Fruit fly (Drosophila melanogaster) whole organism, embryonic: ENCODE measurements around the gene Kdm2.
A peak's percentile ranks its signal among the peaks of the same experiment; 100 is the strongest.

ENCODE experiments used
- ATbp ChIP-seq: fragments of 200-800 bp; sonication (Bioruptor generic); optimal IDR thresholded peaks from 2 replicates; lab custom pipeline; 2017; ENCODE audit warnings: missing biosample characterization, mild to moderate bottlenecking, missing genetic modification characterization, missing genetic modification reagents
- Bgb ChIP-seq: fragments of 200-800 bp; sonication (Bioruptor generic); IDR thresholded peaks from 2 replicates; pipeline ENCODE4 v1.3.6; 2022; ENCODE audit warnings: missing biosample characterization, missing genetic modification characterization; ENCODE audit not compliant: partially characterized antibody
- BtbVII ChIP-seq: fragments of 200-800 bp; sonication (Bioruptor generic); optimal IDR thresholded peaks from 3 replicates; lab custom pipeline; 2017; ENCODE audit warnings: missing biosample characterization, mild to moderate bottlenecking, missing genetic modification characterization
- CG10274 ChIP-seq: fragments of 200-800 bp; sonication (Bioruptor generic); optimal IDR thresholded peaks from 3 replicates; lab custom pipeline; 2017; ENCODE audit warnings: missing biosample characterization, mild to moderate bottlenecking, missing genetic modification characterization
- CG10959 ChIP-seq: fragments of 200-800 bp; sonication (Bioruptor generic); IDR thresholded peaks from 2 replicates; pipeline ENCODE4 v1.3.6; 2022; ENCODE audit warnings: missing biosample characterization, missing genetic modification characterization
- CG11085 ChIP-seq: fragments of 200-800 bp; sonication (Bioruptor generic); IDR thresholded peaks from 2 replicates; pipeline ENCODE4 v1.3.6; 2022; ENCODE audit warnings: missing biosample characterization, missing genetic modification characterization
- CG11456 ChIP-seq: fragments of 200-800 bp; sonication (Bioruptor generic); IDR thresholded peaks from 3 replicates; pipeline ENCODE4 v1.3.6; 2022; ENCODE audit warnings: missing biosample characterization, missing genetic modification characterization
- CG12659 ChIP-seq: fragments of 200-800 bp; sonication (Bioruptor generic); optimal IDR thresholded peaks from 3 replicates; lab custom pipeline; 2017; ENCODE audit warnings: mild to moderate bottlenecking, missing biosample characterization, missing genetic modification reagents, missing genetic modification characterization
- CG13123 ChIP-seq: fragments of 200-800 bp; sonication (Bioruptor generic); optimal IDR thresholded peaks from 2 replicates; lab custom pipeline; 2016; ENCODE audit warnings: missing biosample characterization, missing genetic modification characterization
- CG15696 ChIP-seq: fragments of 200-800 bp; sonication (Bioruptor generic); optimal IDR thresholded peaks from 2 replicates; lab custom pipeline; 2019; ENCODE audit warnings: missing biosample characterization, mild to moderate bottlenecking, missing genetic modification characterization, moderate library complexity
- CG18476 ChIP-seq: fragments of 200-800 bp; sonication (Bioruptor generic); optimal IDR thresholded peaks from 2 replicates; lab custom pipeline; 2016; ENCODE audit warnings: missing biosample characterization, mild to moderate bottlenecking, missing genetic modification characterization
- CG2120 ChIP-seq: fragments of 200-800 bp; sonication (Bioruptor generic); optimal IDR thresholded peaks from 3 replicates; lab custom pipeline; 2016; ENCODE audit warnings: missing biosample characterization, missing genetic modification characterization
- CG3995 ChIP-seq: fragments of 200-800 bp; sonication (Bioruptor generic); optimal IDR thresholded peaks from 3 replicates; lab custom pipeline; 2016; ENCODE audit warnings: missing biosample characterization, missing genetic modification characterization
- CG42726 ChIP-seq: fragments of 200-800 bp; sonication (Bioruptor generic); IDR thresholded peaks from 2 replicates; pipeline ENCODE4 v1.3.6; 2022; ENCODE audit warnings: missing biosample characterization, missing genetic modification characterization; ENCODE audit not compliant: partially characterized antibody
- CG4424 ChIP-seq: fragments of 200-800 bp; sonication (Bioruptor generic); optimal IDR thresholded peaks from 3 replicates; lab custom pipeline; 2016; ENCODE audit warnings: missing biosample characterization, missing genetic modification characterization
- CG4707 ChIP-seq: fragments of 200-800 bp; sonication (Bioruptor generic); optimal IDR thresholded peaks from 2 replicates; lab custom pipeline; 2018; ENCODE audit warnings: missing biosample characterization, mild to moderate bottlenecking, missing genetic modification characterization, moderate library complexity
- Camta ChIP-seq: fragments of 200-800 bp; sonication (Bioruptor generic); optimal IDR thresholded peaks from 2 replicates; lab custom pipeline; 2016; ENCODE audit warnings: missing biosample characterization, missing genetic modification characterization
- Dbx ChIP-seq: fragments of 200-800 bp; sonication (Bioruptor generic); IDR thresholded peaks from 3 replicates; pipeline ENCODE4 v1.3.6; 2022; ENCODE audit warnings: missing biosample characterization, missing genetic modification characterization
- Hmr ChIP-seq: fragments of 200-800 bp; sonication (Bioruptor generic); optimal IDR thresholded peaks from 3 replicates; lab custom pipeline; 2017; ENCODE audit warnings: mild to moderate bottlenecking, missing biosample characterization, missing genetic modification reagents, missing genetic modification characterization
- Hr51 ChIP-seq, 2 experiments: fragments of 200-800 bp; sonication (Bioruptor generic); optimal IDR thresholded peaks; 2 replicates in 1 of 2; 3 replicates in 1 of 2; lab custom pipeline; 2016 to 2018; ENCODE audit warnings: missing biosample characterization in 2 of 2, missing genetic modification characterization in 2 of 2, mild to moderate bottlenecking in 1 of 2, moderate library complexity in 1 of 2
- Ptx1 ChIP-seq: fragments of 200-800 bp; sonication (Bioruptor generic); IDR thresholded peaks from 2 replicates; pipeline ENCODE4 v1.3.6; 2022; ENCODE audit warnings: missing biosample characterization, missing genetic modification characterization
- Rx ChIP-seq: fragments of 200-800 bp; sonication (Bioruptor generic); IDR thresholded peaks from 2 replicates; pipeline ENCODE4 v1.3.6; 2022; ENCODE audit warnings: missing biosample characterization, missing genetic modification characterization
- Sox102F ChIP-seq: fragments of 200-800 bp; sonication (Bioruptor generic); optimal IDR thresholded peaks from 2 replicates; lab custom pipeline; 2018; ENCODE audit warnings: missing biosample characterization, mild to moderate bottlenecking, missing genetic modification characterization, moderate library complexity
- Usf ChIP-seq: fragments of 200-800 bp; sonication (Bioruptor generic); optimal IDR thresholded peaks from 2 replicates; lab custom pipeline; 2017; ENCODE audit warnings: missing genotype, missing biosample characterization, missing genetic modification characterization
- Vsx1 ChIP-seq: fragments of 200-800 bp; sonication (Bioruptor generic); optimal IDR thresholded peaks from 2 replicates; lab custom pipeline; 2017; ENCODE audit warnings: missing biosample characterization, mild to moderate bottlenecking, missing genetic modification characterization, missing genetic modification reagents
- Xbp1 ChIP-seq: fragments of 200-800 bp; sonication (Bioruptor generic); optimal IDR thresholded peaks from 3 replicates; lab custom pipeline; 2016; ENCODE audit warnings: missing biosample characterization, mild to moderate bottlenecking, missing genetic modification characterization
- ash1 ChIP-seq: fragments of 200-800 bp; sonication (Bioruptor generic); optimal IDR thresholded peaks from 2 replicates; lab custom pipeline; 2018; ENCODE audit warnings: missing biosample characterization, mild to moderate bottlenecking, missing genetic modification characterization
- bbx ChIP-seq: fragments of 200-800 bp; sonication (Bioruptor generic); IDR thresholded peaks from 2 replicates; pipeline ENCODE4 v1.3.6; 2022; ENCODE audit warnings: missing biosample characterization, missing genetic modification characterization; ENCODE audit not compliant: partially characterized antibody
- bigmax ChIP-seq: fragments of 200-800 bp; sonication (Bioruptor generic); optimal IDR thresholded peaks from 2 replicates; lab custom pipeline; 2018; ENCODE audit warnings: missing biosample characterization, mild to moderate bottlenecking, missing genetic modification characterization
- cato ChIP-seq: fragments of 200-800 bp; sonication (Bioruptor generic); optimal IDR thresholded peaks from 2 replicates; lab custom pipeline; 2016; ENCODE audit warnings: missing biosample characterization, missing genetic modification characterization, borderline replicate concordance
- chinmo ChIP-seq: fragments of 200-800 bp; sonication (Bioruptor generic); IDR thresholded peaks from 4 replicates; pipeline ENCODE4 v1.3.6; 2022; ENCODE audit warnings: missing biosample characterization, missing genetic modification characterization; ENCODE audit not compliant: partially characterized antibody
- en ChIP-seq: fragments of 200-800 bp; sonication (Bioruptor generic); optimal IDR thresholded peaks from 2 replicates; lab custom pipeline; 2016; ENCODE audit warnings: missing biosample characterization, missing genetic modification characterization
- fd64A ChIP-seq: fragments of 200-800 bp; sonication (Bioruptor generic); optimal IDR thresholded peaks from 3 replicates; lab custom pipeline; 2018; ENCODE audit warnings: missing biosample characterization, mild to moderate bottlenecking, missing genetic modification characterization
- fd96Cb ChIP-seq: fragments of 200-800 bp; sonication (Bioruptor generic); optimal IDR thresholded peaks from 2 replicates; lab custom pipeline; 2018; ENCODE audit warnings: missing biosample characterization, mild to moderate bottlenecking, missing genetic modification characterization, moderate library complexity
- gcm ChIP-seq: fragments of 200-800 bp; sonication (Bioruptor generic); optimal IDR thresholded peaks from 2 replicates; lab custom pipeline; 2019; ENCODE audit warnings: missing biosample characterization, mild to moderate bottlenecking, missing genetic modification characterization, moderate library complexity
- gem ChIP-seq: fragments of 200-800 bp; sonication (Bioruptor generic); optimal IDR thresholded peaks from 2 replicates; lab custom pipeline; 2019; ENCODE audit warnings: missing biosample characterization, mild to moderate bottlenecking, missing genetic modification characterization, moderate library complexity
- gsb ChIP-seq: fragments of 200-800 bp; sonication (Bioruptor generic); IDR thresholded peaks from 2 replicates; pipeline ENCODE4 v1.3.6; 2022; ENCODE audit warnings: missing biosample characterization, missing genetic modification characterization
- her ChIP-seq: fragments of 200-800 bp; sonication (Bioruptor generic); optimal IDR thresholded peaks from 2 replicates; lab custom pipeline; 2016; ENCODE audit warnings: missing biosample characterization, missing genetic modification characterization
- kni ChIP-seq: fragments of 200-800 bp; sonication (Bioruptor generic); optimal IDR thresholded peaks from 3 replicates; lab custom pipeline; 2017; ENCODE audit warnings: mild to moderate bottlenecking, missing biosample characterization, missing genetic modification reagents, missing genetic modification characterization
- lmd ChIP-seq: fragments of 200-800 bp; sonication (Bioruptor generic); IDR thresholded peaks from 2 replicates; pipeline ENCODE4 v1.3.6; 2022; ENCODE audit warnings: missing biosample characterization, missing genetic modification characterization
- luna ChIP-seq: fragments of 200-800 bp; sonication (Bioruptor generic); optimal IDR thresholded peaks from 2 replicates; lab custom pipeline; 2016; ENCODE audit warnings: missing biosample characterization, missing genetic modification characterization
- mam ChIP-seq: fragments of 200-800 bp; sonication (Bioruptor generic); optimal IDR thresholded peaks from 3 replicates; lab custom pipeline; 2016; ENCODE audit warnings: missing biosample characterization, missing genetic modification characterization
- pfk ChIP-seq: fragments of 200-800 bp; sonication (Bioruptor generic); optimal IDR thresholded peaks from 2 replicates; lab custom pipeline; 2018; ENCODE audit warnings: missing biosample characterization, mild to moderate bottlenecking, missing genetic modification characterization, moderate library complexity
- pum ChIP-seq: fragments of 200-800 bp; sonication (Bioruptor generic); optimal IDR thresholded peaks from 2 replicates; lab custom pipeline; 2016; ENCODE audit warnings: missing biosample characterization, missing genetic modification characterization
- sna ChIP-seq: fragments of 200-800 bp; sonication (Bioruptor generic); IDR thresholded peaks from 2 replicates; pipeline ENCODE4 v1.3.6; 2022; ENCODE audit warnings: missing biosample characterization, missing genetic modification characterization; ENCODE audit not compliant: partially characterized antibody
- so ChIP-seq: fragments of 200-800 bp; sonication (Bioruptor generic); IDR thresholded peaks from 3 replicates; pipeline ENCODE4 v1.3.6; 2022; ENCODE audit warnings: missing biosample characterization, missing genetic modification characterization
- sr ChIP-seq: fragments of 200-800 bp; sonication (Bioruptor generic); IDR thresholded peaks from 3 replicates; pipeline ENCODE4 v1.3.6; 2022; ENCODE audit warnings: missing biosample characterization, missing genetic modification characterization
- sug ChIP-seq: fragments of 200-800 bp; optimal IDR thresholded peaks from 2 replicates; lab custom pipeline; 2019; ENCODE audit warnings: missing biosample characterization, mild to moderate bottlenecking, missing genetic modification characterization, moderate library complexity
- tll ChIP-seq, 2 experiments: fragments of 200-800 bp in 1 of 2; fragments of >200 bp in 1 of 2; sonication (Bioruptor generic) in 1 of 2; optimal IDR thresholded peaks; 2 replicates each; lab custom pipeline; 2017 to 2019; ENCODE audit warnings: missing biosample characterization in 2 of 2, missing genetic modification characterization in 2 of 2, mild to moderate bottlenecking in 1 of 2, moderate library complexity in 1 of 2

Kdm2 gene

dm6 chr3R:9057398-9058058 is 5.2 kb downstream of the Kdm2 start (continued):
- TF ChIP-seq Rx (GFP tag; lab: Robert Waterston, UW) (no peak), Bgb (GFP tag; lab: Robert Waterston, UW) (no peak), CG15696 (tag; lab: Kevin White, UChicago) (peak; percentile 96), Dbx (GFP tag; lab: Robert Waterston, UW) (no peak), sug (peak; percentile 99), pfk (GFP tag; lab: Kevin White, UChicago) (peak; percentile 71), Hr51 (GFP tag; optimal IDR thresholded peaks at IDR 0.05; lab: Kevin White, UChicago) (peak; percentile 84 to 99), chinmo (no peak), sna (GFP tag; lab: Robert Waterston, UW) (no peak), CG12659 (GFP tag; lab: Kevin White, UChicago) (peak; percentile 99), kni (GFP tag; lab: Kevin White, UChicago) (peak; percentile 96), Sox102F (GFP tag; lab: Kevin White, UChicago) (peak; percentile 99), gsb (GFP tag; lab: Robert Waterston, UW) (no peak), ash1 (GFP tag; lab: Kevin White, UChicago) (peak; percentile 74), CG2120 (peak; percentile 92), CG11456 (GFP tag; lab: Robert Waterston, UW) (no peak), Usf (GFP tag; lab: Kevin White, UChicago) (peak; percentile 92), CG18476 (GFP tag; lab: Kevin White, UChicago) (peak; percentile 90), ATbp (peak; percentile 92), sr (no peak), CG4707 (GFP tag; lab: Kevin White, UChicago) (peak; percentile 85), en (GFP tag; lab: Kevin White, UChicago) (no peak), CG3995 (GFP tag; lab: Kevin White, UChicago) (peak; percentile 81), fd64A (GFP tag; lab: Kevin White, UChicago) (peak; percentile 67), BtbVII (GFP tag; lab: Kevin White, UChicago) (peak; percentile 98), her (GFP tag; lab: Kevin White, UChicago) (no peak), cato (GFP tag; lab: Kevin White, UChicago) (peak; percentile 86), CG11085 (GFP tag; lab: Robert Waterston, UW) (no peak), CG42726 (no peak), gem (tag; lab: Kevin White, UChicago) (peak; percentile 100), bigmax (GFP tag; lab: Kevin White, UChicago) (no peak), Ptx1 (GFP tag; lab: Robert Waterston, UW) (no peak), CG13123 (GFP tag; lab: Kevin White, UChicago) (peak; percentile 93), Vsx1 (GFP tag; lab: Kevin White, UChicago) (peak; percentile 99), Camta (GFP tag; lab: Kevin White, UChicago) (peak; percentile 39), gcm (GFP tag; lab: Kevin White, UChicago) (peak; percentile 99), Xbp1 (GFP tag; lab: Kevin White, UChicago) (peak; percentile 94), luna (no peak), bbx (GFP tag; lab: Robert Waterston, UW) (no peak), fd96Cb (tag; lab: Kevin White, UChicago) (peak; percentile 98), tll (GFP tag; optimal IDR thresholded peaks at IDR 0.05; lab: Kevin White, UChicago) (peak in 1 of 2 experiments; percentile 72), Hmr (GFP tag; lab: Kevin White, UChicago) (peak; percentile 99), pum (GFP tag; lab: Kevin White, UChicago) (peak; percentile 60), so (GFP tag; lab: Robert Waterston, UW) (no peak), CG10274 (GFP tag; lab: Kevin White, UChicago) (peak; percentile 87), CG10959 (GFP tag; lab: Robert Waterston, UW) (no peak), lmd (GFP tag; lab: Robert Waterston, UW) (no peak), CG4424 (GFP tag; lab: Kevin White, UChicago) (peak; percentile 95), mam (peak; percentile 65)
